In the genomic region with DNA sequence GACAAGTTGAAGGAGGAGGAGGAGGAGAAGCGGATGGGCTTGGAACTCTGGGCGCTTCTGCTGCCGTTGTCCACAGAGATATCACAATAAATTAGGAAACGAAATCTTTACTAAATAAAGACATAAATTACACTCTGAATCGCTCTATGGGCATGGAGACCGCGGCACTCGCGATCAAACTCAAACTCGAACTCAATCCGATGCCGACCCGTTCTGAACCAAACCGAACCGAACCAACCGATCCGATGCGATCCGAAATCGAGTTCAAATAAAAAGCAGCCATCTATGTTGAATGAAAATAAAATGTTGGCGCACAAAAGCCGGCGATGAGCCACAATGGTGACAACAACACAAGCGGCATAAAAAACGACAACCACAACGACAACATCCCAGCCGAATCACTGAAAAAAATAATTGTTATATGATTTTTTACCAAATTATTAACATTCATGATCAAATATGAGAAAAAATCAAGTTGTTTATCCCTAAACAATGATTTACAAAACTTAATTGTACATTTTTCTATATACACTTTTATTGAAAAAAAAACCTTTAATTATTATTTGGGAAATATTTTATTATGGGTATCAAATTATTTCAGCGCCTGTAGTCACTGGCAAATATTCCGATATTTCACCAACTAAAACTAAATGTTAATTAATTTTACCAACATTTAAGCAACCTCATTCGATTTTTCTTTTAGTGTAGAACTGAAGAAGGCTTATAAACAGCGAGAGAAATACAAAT, we compare ENCODE assay signal across 1 fruit fly cellular context.
TF ChIP-seq lines count a peak whose summit lies in the region.

No protein-coding gene starts in this region.

TF ChIP-seq in whole organism, embryonic, 481 proteins besides CTCF, POLR2A, EP300 and RAD21 (continued from another document):
- TF ChIP-seq CG10565 (GFP tag; optimal IDR thresholded peaks at IDR 0.05; lab: Kevin White, UChicago) (peak; percentile 11), Stat92E (GFP tag; optimal IDR thresholded peaks at IDR 0.05; lab: Kevin White, UChicago) (peak in 1 of 3 experiments; percentile 85), CG12391 (tag; optimal IDR thresholded peaks at IDR 0.05; lab: Kevin White, UChicago) (peak; percentile 90), CG5245 (GFP tag; optimal IDR thresholded peaks at IDR 0.05; lab: Kevin White, UChicago) (peak; percentile 69), Dfd (GFP tag; optimal IDR thresholded peaks at IDR 0.05; lab: Kevin White, UChicago) (no peak), CG11456 (GFP tag; IDR thresholded peaks at IDR 0.05; lab: Robert Waterston, UW) (no peak), CG17802 (tag; optimal IDR thresholded peaks at IDR 0.05; lab: Kevin White, UChicago) (peak; percentile 54), CG33557 (GFP tag; optimal IDR thresholded peaks at IDR 0.05; lab: Kevin White, UChicago) (peak; percentile 92), CG10274 (GFP tag; optimal IDR thresholded peaks at IDR 0.05; lab: Kevin White, UChicago) (peak; percentile 25), ara (GFP tag; IDR thresholded peaks at IDR 0.05; lab: Robert Waterston, UW) (peak; percentile 59; the same call in 1 of the 2 replicates), fd102C (GFP tag; optimal IDR thresholded peaks at IDR 0.05; lab: Kevin White, UChicago) (no peak), Eip74EF (GFP tag; optimal IDR thresholded peaks at IDR 0.05; lab: Kevin White, UChicago) (peak in 1 of 2 experiments; percentile 87), CG4730 (GFP tag; IDR thresholded peaks at IDR 0.05; lab: Robert Waterston, UW) (peak; percentile 32; the same call in 1 of the 2 replicates), toy (GFP tag; IDR thresholded peaks at IDR 0.05; lab: Robert Waterston, UW) (no peak), Bgb (GFP tag; IDR thresholded peaks at IDR 0.05; lab: Robert Waterston, UW; ENCODE audit: partially characterized antibody) (no peak), Ets97D (GFP tag; optimal IDR thresholded peaks at IDR 0.05; lab: Kevin White, UChicago) (no peak), CG4404 (GFP tag; IDR thresholded peaks at IDR 0.05; lab: Robert Waterston, UW) (peak; percentile 64), btn (GFP tag; optimal IDR thresholded peaks at IDR 0.05; lab: Kevin White, UChicago) (no peak), Hr78 (GFP tag; optimal IDR thresholded peaks at IDR 0.05; lab: Kevin White, UChicago) (peak in 1 of 2 experiments; percentile 74), Oli (tag; optimal IDR thresholded peaks at IDR 0.05; lab: Kevin White, UChicago) (peak; percentile 87), Nf-YA (GFP tag; IDR thresholded peaks at IDR 0.05; lab: Robert Waterston, UW) (0 out of 2 replicates have a peak, but pooled peaks have one; percentile 16), CG33213 (GFP tag; optimal IDR thresholded peaks at IDR 0.05; lab: Kevin White, UChicago) (no peak), MTF-1 (GFP tag; optimal IDR thresholded peaks at IDR 0.05; lab: Kevin White, UChicago; ENCODE audit: borderline replicate concordance) (peak; percentile 46), Pdp1 (GFP tag; optimal IDR thresholded peaks at IDR 0.05; lab: Kevin White, UChicago) (peak; percentile 42 to 54), Nf-YB (GFP tag; optimal IDR thresholded peaks at IDR 0.05; lab: Kevin White, UChicago) (peak; percentile 75), sens (GFP tag; lab: Kevin White, UChicago) (peak; percentile 97), kah (GFP tag; optimal IDR thresholded peaks at IDR 0.05; lab: Kevin White, UChicago) (peak; percentile 46), CG13123 (GFP tag; optimal IDR thresholded peaks at IDR 0.05; lab: Kevin White, UChicago) (peak; percentile 47), z (GFP tag; IDR thresholded peaks at IDR 0.05; lab: Robert Waterston, UW) (peak; percentile 62; the same call in 1 of the 3 replicates), Atf-2 (GFP tag; optimal IDR thresholded peaks at IDR 0.05; lab: Kevin White, UChicago) (peak; percentile 31), Ssrp (tag; optimal IDR thresholded peaks at IDR 0.05; lab: Kevin White, UChicago) (peak; percentile 90), twi (tag; optimal IDR thresholded peaks at IDR 0.05; lab: Kevin White, UChicago) (peak; percentile 74), CG30403 (GFP tag; optimal IDR thresholded peaks at IDR 0.05; lab: Kevin White, UChicago) (peak; percentile 86), fd96Cb (tag; optimal IDR thresholded peaks at IDR 0.05; lab: Kevin White, UChicago) (peak; percentile 93), lov (optimal IDR thresholded peaks at IDR 0.05; lab: Kevin White, UChicago) (no peak), lov (GFP tag; IDR thresholded peaks at IDR 0.05; lab: Robert Waterston, UW) (0 out of 3 replicates have a peak, but pooled peaks have one; percentile 60), Hmx (GFP tag; optimal IDR thresholded peaks at IDR 0.05; lab: Kevin White, UChicago) (peak; percentile 26), br (optimal IDR thresholded peaks at IDR 0.05; lab: Kevin White, UChicago) (no peak), chif (GFP tag; optimal IDR thresholded peaks at IDR 0.05; lab: Kevin White, UChicago) (peak; percentile 47 to 76)
